Worm (Caenorhabditis elegans) whole organism, early embryonic: ENCODE results near the gene F45G2.9.

Source experiments
- B0310.2 ChIP-seq: sonication (generic microtip); optimal IDR thresholded peaks from 2 replicates; lab custom pipeline; 2016; ENCODE audit warnings: mild to moderate bottlenecking, missing genetic modification characterization, missing compliant biosample characterization
- aly-1 ChIP-seq: sonication (generic microtip); optimal IDR thresholded peaks from 2 replicates; lab custom pipeline; 2016; ENCODE audit warnings: missing genetic modification characterization, missing compliant biosample characterization
- ama-1 ChIP-seq: fragments of 150-350 bp; optimal IDR thresholded peaks from 2 replicates; lab custom pipeline; 2014
- ceh-13 ChIP-seq: fragments of 200-800 bp; sonication (Bioruptor generic); optimal IDR thresholded peaks from 2 replicates; lab custom pipeline; 2018; ENCODE audit warnings: mild to moderate bottlenecking, missing genetic modification characterization, missing compliant biosample characterization
- flt-1 ChIP-seq: fragments of 200-800 bp; sonication (Bioruptor generic); IDR thresholded peaks from 2 replicates; pipeline ENCODE4 v1.3.6; 2022; ENCODE audit warnings: missing genetic modification characterization, missing compliant biosample characterization
- hmbx-1 ChIP-seq: sonication (generic microtip); optimal IDR thresholded peaks from 2 replicates; lab custom pipeline; 2016; ENCODE audit warnings: mild to moderate bottlenecking, missing genetic modification characterization, missing compliant biosample characterization
- pes-1 ChIP-seq: fragments of 200-800 bp; sonication (Bioruptor generic); IDR thresholded peaks from 2 replicates; pipeline ENCODE4 v1.3.6; 2022; ENCODE audit warnings: missing genetic modification reagents, missing genetic modification characterization, missing compliant biosample characterization
- sea-1 ChIP-seq: fragments of 200-800 bp; sonication (Bioruptor generic); conservative IDR thresholded peaks from 2 replicates; pipeline ENCODE4 v1.3.6; 2022; ENCODE audit warnings: missing genetic modification characterization, missing compliant biosample characterization
- tbx-37 ChIP-seq: fragments of 200-800 bp; sonication (Bioruptor generic); conservative IDR thresholded peaks from 2 replicates; pipeline ENCODE4 v1.3.6; 2022; ENCODE audit warnings: missing genetic modification reagents, missing genetic modification characterization, missing compliant biosample characterization
- tra-4 ChIP-seq: sonication (generic microtip); optimal IDR thresholded peaks from 2 replicates; lab custom pipeline; 2017; ENCODE audit warnings: missing genetic modification characterization, missing compliant biosample characterization

- TF ChIP-seq B0310.2 = no peak
- TF ChIP-seq tbx-37 = peak; percentile 59
- peak; percentile 52; the same call in 1 of the 2 replicates for TF ChIP-seq pes-1 (GFP tag; lab: Robert Waterston, UW)
- TF ChIP-seq ama-1 (lab: Kevin White, UChicago) = no peak
- TF ChIP-seq hmbx-1 (tag; lab: Kevin White, UChicago) = no peak
- no peak for TF ChIP-seq ceh-13 (GFP tag; lab: Kevin White, UChicago)
- peak; percentile 24 for TF ChIP-seq tra-4 (tag; lab: Kevin White, UChicago)
- no peak for TF ChIP-seq aly-1 (tag; lab: Kevin White, UChicago)
- no peak for TF ChIP-seq flt-1
- 0 out of 2 replicates have a peak, but pooled peaks have one; percentile 44 for TF ChIP-seq sea-1 (GFP tag; lab: Robert Waterston, UW)
Observed at ce11 chrIII:13462965-13463783, 26.4 kb upstream of the F45G2.9 start, which contains the start of gene ant-1.1.
